Fruit fly (Drosophila melanogaster) whole organism, embryonic: Measurements from ENCODE around the gene CG42494.

Source experiments
- Atf3 ChIP-seq: fragments of 200-800 bp; sonication (Bioruptor generic); optimal IDR thresholded peaks from 3 replicates; lab custom pipeline; 2016; ENCODE audit warnings: missing biosample characterization, missing genetic modification characterization
- Atf6 ChIP-seq: fragments of 200-800 bp; sonication (Bioruptor generic); IDR thresholded peaks from 2 replicates; pipeline ENCODE4 v1.3.6; 2022; ENCODE audit warnings: missing biosample characterization, missing genetic modification characterization
- BEAF-32 ChIP-seq: fragments of 200-800 bp; sonication (Bioruptor generic); optimal IDR thresholded peaks from 3 replicates; lab custom pipeline; 2017; ENCODE audit warnings: missing biosample characterization, missing genetic modification characterization, mild to moderate bottlenecking, moderate library complexity, missing genetic modification reagents
- Bteb2 ChIP-seq: fragments of 200-800 bp; sonication (Bioruptor generic); optimal IDR thresholded peaks from 2 replicates; lab custom pipeline; 2016; ENCODE audit warnings: missing biosample characterization, missing genetic modification characterization
- CG10431 ChIP-seq: fragments of 200-800 bp; sonication (Bioruptor generic); optimal IDR thresholded peaks from 3 replicates; lab custom pipeline; 2018; ENCODE audit warnings: missing biosample characterization, mild to moderate bottlenecking, missing genetic modification characterization
- CG12659 ChIP-seq: fragments of 200-800 bp; sonication (Bioruptor generic); optimal IDR thresholded peaks from 3 replicates; lab custom pipeline; 2017; ENCODE audit warnings: mild to moderate bottlenecking, missing biosample characterization, missing genetic modification reagents, missing genetic modification characterization
- CG14667 ChIP-seq: fragments of 200-800 bp; sonication (Bioruptor generic); IDR thresholded peaks from 2 replicates; pipeline ENCODE4 v1.3.6; 2022; ENCODE audit warnings: missing biosample characterization, missing genetic modification characterization
- CG15514 ChIP-seq: fragments of 200-800 bp; sonication (Bioruptor generic); optimal IDR thresholded peaks from 3 replicates; lab custom pipeline; 2017; ENCODE audit warnings: missing biosample characterization, missing genetic modification characterization, mild to moderate bottlenecking, moderate library complexity, missing genetic modification reagents
- CG1603 ChIP-seq: fragments of 200-800 bp; sonication (Bioruptor generic); optimal IDR thresholded peaks from 2 replicates; lab custom pipeline; 2019; ENCODE audit warnings: missing biosample characterization, mild to moderate bottlenecking, missing genetic modification characterization, moderate library complexity
- CG18011 ChIP-seq: fragments of 200-800 bp; sonication (Bioruptor generic); optimal IDR thresholded peaks from 2 replicates; lab custom pipeline; 2017; ENCODE audit warnings: missing biosample characterization, missing genetic modification characterization, mild to moderate bottlenecking, moderate library complexity, missing genotype
- CG2678 ChIP-seq: fragments of 200-800 bp; sonication (Bioruptor generic); optimal IDR thresholded peaks from 3 replicates; lab custom pipeline; 2019; ENCODE audit warnings: missing biosample characterization, mild to moderate bottlenecking, missing genetic modification characterization, moderate library complexity
- CG3407 ChIP-seq: fragments of 200-800 bp; sonication (Bioruptor generic); optimal IDR thresholded peaks from 2 replicates; lab custom pipeline; 2018; ENCODE audit warnings: missing biosample characterization, mild to moderate bottlenecking, missing genetic modification characterization
- CG4328 ChIP-seq: fragments of 200-800 bp; sonication (Bioruptor generic); optimal IDR thresholded peaks from 3 replicates; lab custom pipeline; 2017; ENCODE audit warnings: missing biosample characterization, missing genetic modification reagents, missing genetic modification characterization
- CG8290 ChIP-seq, 3 experiments: fragments of 200-800 bp; sonication (Bioruptor generic); optimal IDR thresholded peaks; 2 replicates each; lab custom pipeline; 2016 to 2019; ENCODE audit warnings: missing biosample characterization in 3 of 3, missing genetic modification characterization in 3 of 3, mild to moderate bottlenecking in 2 of 3, moderate library complexity in 1 of 3
- CG8924 ChIP-seq: fragments of 200-800 bp; optimal IDR thresholded peaks from 3 replicates; lab custom pipeline; 2019; ENCODE audit warnings: missing biosample characterization, mild to moderate bottlenecking, missing genetic modification characterization, moderate library complexity
- Ets97D ChIP-seq: fragments of 200-800 bp; sonication (Bioruptor generic); optimal IDR thresholded peaks from 3 replicates; lab custom pipeline; 2016; ENCODE audit warnings: missing biosample characterization, missing genetic modification characterization
- Fer3 ChIP-seq: fragments of 200-800 bp; sonication (Bioruptor generic); optimal IDR thresholded peaks from 2 replicates; lab custom pipeline; 2018; ENCODE audit warnings: missing biosample characterization, mild to moderate bottlenecking, missing genetic modification characterization, moderate library complexity
- Gug ChIP-seq: fragments of 200-800 bp; sonication (Bioruptor generic); IDR thresholded peaks from 4 replicates; pipeline ENCODE4 v1.3.6; 2022; ENCODE audit warnings: missing biosample characterization, missing genetic modification characterization
- H2.0 ChIP-seq: fragments of 200-800 bp; sonication (Bioruptor generic); IDR thresholded peaks from 2 replicates; pipeline ENCODE4 v1.3.6; 2022; ENCODE audit warnings: missing biosample characterization, missing genetic modification characterization
- Lim3 ChIP-seq: fragments of 200-800 bp; sonication (Bioruptor generic); IDR thresholded peaks from 2 replicates; pipeline ENCODE4 v1.3.6; 2022; ENCODE audit warnings: missing biosample characterization, missing genetic modification characterization
- MBD-R2 ChIP-seq: fragments of 200-800 bp; sonication (Bioruptor generic); IDR thresholded peaks from 2 replicates; pipeline ENCODE4 v1.3.6; 2022; ENCODE audit warnings: missing biosample characterization, missing genetic modification characterization
- Max ChIP-seq: fragments of 200-800 bp; sonication (Bioruptor generic); optimal IDR thresholded peaks from 2 replicates; lab custom pipeline; 2016; ENCODE audit warnings: missing biosample characterization, mild to moderate bottlenecking, missing genetic modification characterization
- Nf-YC ChIP-seq: fragments of 200-800 bp; optimal IDR thresholded peaks from 3 replicates; lab custom pipeline; 2019; ENCODE audit warnings: missing biosample characterization, mild to moderate bottlenecking, missing genetic modification characterization, moderate library complexity
- Sox102F ChIP-seq: fragments of 200-800 bp; sonication (Bioruptor generic); optimal IDR thresholded peaks from 2 replicates; lab custom pipeline; 2018; ENCODE audit warnings: missing biosample characterization, mild to moderate bottlenecking, missing genetic modification characterization, moderate library complexity
- Tbp ChIP-seq: fragments of >200 bp; optimal IDR thresholded peaks from 2 replicates; lab custom pipeline; 2018; ENCODE audit warnings: missing biosample characterization, missing genetic modification characterization
- ash1 ChIP-seq: fragments of 200-800 bp; sonication (Bioruptor generic); optimal IDR thresholded peaks from 2 replicates; lab custom pipeline; 2018; ENCODE audit warnings: missing biosample characterization, mild to moderate bottlenecking, missing genetic modification characterization
- az2 ChIP-seq: fragments of 200-800 bp; sonication (Bioruptor generic); optimal IDR thresholded peaks from 3 replicates; lab custom pipeline; 2016; ENCODE audit warnings: missing biosample characterization, missing genetic modification characterization
- bigmax ChIP-seq: fragments of 200-800 bp; sonication (Bioruptor generic); optimal IDR thresholded peaks from 2 replicates; lab custom pipeline; 2018; ENCODE audit warnings: missing biosample characterization, mild to moderate bottlenecking, missing genetic modification characterization
- bsh ChIP-seq, 2 experiments: fragments of 200-800 bp; sonication (Bioruptor generic); optimal IDR thresholded peaks; 2 replicates each; lab custom pipeline; 2017 to 2018; ENCODE audit warnings: mild to moderate bottlenecking in 2 of 2, missing biosample characterization in 2 of 2, missing genetic modification characterization in 2 of 2, moderate library complexity in 1 of 2
- chn ChIP-seq: fragments of 200-800 bp; sonication (Bioruptor generic); optimal IDR thresholded peaks from 2 replicates; lab custom pipeline; 2016; ENCODE audit warnings: missing biosample characterization, missing genetic modification characterization
- danr ChIP-seq: fragments of 200-800 bp; sonication (Bioruptor generic); IDR thresholded peaks from 2 replicates; pipeline ENCODE4 v1.3.6; 2022; ENCODE audit warnings: missing biosample characterization, missing genetic modification characterization
- dmrt11E ChIP-seq: fragments of 200-800 bp; sonication (Bioruptor generic); optimal IDR thresholded peaks from 3 replicates; lab custom pipeline; 2018; ENCODE audit warnings: missing biosample characterization, mild to moderate bottlenecking, missing genetic modification characterization, moderate library complexity
- gem ChIP-seq: fragments of 200-800 bp; sonication (Bioruptor generic); optimal IDR thresholded peaks from 2 replicates; lab custom pipeline; 2019; ENCODE audit warnings: missing biosample characterization, mild to moderate bottlenecking, missing genetic modification characterization, moderate library complexity
- h ChIP-seq: fragments of >200 bp; optimal IDR thresholded peaks from 2 replicates; lab custom pipeline; 2017
- hbn ChIP-seq: fragments of 200-800 bp; sonication (Bioruptor generic); IDR thresholded peaks from 2 replicates; pipeline ENCODE4 v1.3.6; 2022; ENCODE audit warnings: missing biosample characterization, missing genetic modification characterization; ENCODE audit not compliant: partially characterized antibody
- lilli ChIP-seq: fragments of 200-800 bp; sonication (Bioruptor generic); optimal IDR thresholded peaks from 3 replicates; lab custom pipeline; 2016; ENCODE audit warnings: missing biosample characterization, missing genetic modification characterization
- lov ChIP-seq, 2 experiments: fragments of 200-800 bp in 1 of 2; fragments of >200 bp in 1 of 2; sonication (Bioruptor generic) in 1 of 2; IDR thresholded peaks in 1 of 2; optimal IDR thresholded peaks in 1 of 2; 2 replicates in 1 of 2; 3 replicates in 1 of 2; pipeline versions ENCODE4 v1.3.6 to Lab custom; 2017 to 2022; ENCODE audit warnings: missing biosample characterization in 1 of 2, missing genetic modification characterization in 1 of 2
- mam ChIP-seq: fragments of 200-800 bp; sonication (Bioruptor generic); optimal IDR thresholded peaks from 3 replicates; lab custom pipeline; 2016; ENCODE audit warnings: missing biosample characterization, missing genetic modification characterization
- nmo ChIP-seq: fragments of 200-800 bp; sonication (Bioruptor generic); optimal IDR thresholded peaks from 2 replicates; lab custom pipeline; 2018; ENCODE audit warnings: missing biosample characterization, mild to moderate bottlenecking, missing genetic modification characterization, moderate library complexity
- otp ChIP-seq: fragments of 200-800 bp; sonication (Bioruptor generic); IDR thresholded peaks from 3 replicates; pipeline ENCODE4, ENCODE4 v1.3.6; 2022; ENCODE audit warnings: missing biosample characterization, missing genetic modification characterization
- pfk ChIP-seq: fragments of 200-800 bp; sonication (Bioruptor generic); optimal IDR thresholded peaks from 2 replicates; lab custom pipeline; 2018; ENCODE audit warnings: missing biosample characterization, mild to moderate bottlenecking, missing genetic modification characterization, moderate library complexity
- pros ChIP-seq: fragments of 200-800 bp; sonication (Bioruptor generic); optimal IDR thresholded peaks from 3 replicates; lab custom pipeline; 2019; ENCODE audit warnings: missing biosample characterization, mild to moderate bottlenecking, missing genetic modification characterization, moderate library complexity
- run ChIP-seq: fragments of 200-800 bp; sonication (Bioruptor generic); optimal IDR thresholded peaks from 3 replicates; lab custom pipeline; 2018; ENCODE audit warnings: missing biosample characterization, mild to moderate bottlenecking, missing genetic modification characterization
- scrt ChIP-seq: fragments of 200-800 bp; sonication (Bioruptor generic); optimal IDR thresholded peaks from 2 replicates; lab custom pipeline; 2018; ENCODE audit warnings: missing biosample characterization, mild to moderate bottlenecking, missing genetic modification characterization, moderate library complexity
- sr ChIP-seq: fragments of 200-800 bp; sonication (Bioruptor generic); IDR thresholded peaks from 3 replicates; pipeline ENCODE4 v1.3.6; 2022; ENCODE audit warnings: missing biosample characterization, missing genetic modification characterization
- tin ChIP-seq: fragments of 200-800 bp; sonication (Bioruptor generic); optimal IDR thresholded peaks from 3 replicates; lab custom pipeline; 2016; ENCODE audit warnings: missing biosample characterization, missing genetic modification characterization
- trem ChIP-seq: fragments of 200-800 bp; optimal IDR thresholded peaks from 3 replicates; lab custom pipeline; 2019; ENCODE audit warnings: missing biosample characterization, mild to moderate bottlenecking, missing genetic modification characterization, moderate library complexity
- twi ChIP-seq: fragments of 200-800 bp; optimal IDR thresholded peaks from 2 replicates; lab custom pipeline; 2019; ENCODE audit warnings: missing biosample characterization, mild to moderate bottlenecking, missing genetic modification characterization, moderate library complexity
- vfl ChIP-seq: fragments of 200-800 bp; sonication (Bioruptor generic); optimal IDR thresholded peaks from 2 replicates; lab custom pipeline; 2016; ENCODE audit warnings: missing biosample characterization, missing genetic modification characterization

Gene CG42494

DNA sequence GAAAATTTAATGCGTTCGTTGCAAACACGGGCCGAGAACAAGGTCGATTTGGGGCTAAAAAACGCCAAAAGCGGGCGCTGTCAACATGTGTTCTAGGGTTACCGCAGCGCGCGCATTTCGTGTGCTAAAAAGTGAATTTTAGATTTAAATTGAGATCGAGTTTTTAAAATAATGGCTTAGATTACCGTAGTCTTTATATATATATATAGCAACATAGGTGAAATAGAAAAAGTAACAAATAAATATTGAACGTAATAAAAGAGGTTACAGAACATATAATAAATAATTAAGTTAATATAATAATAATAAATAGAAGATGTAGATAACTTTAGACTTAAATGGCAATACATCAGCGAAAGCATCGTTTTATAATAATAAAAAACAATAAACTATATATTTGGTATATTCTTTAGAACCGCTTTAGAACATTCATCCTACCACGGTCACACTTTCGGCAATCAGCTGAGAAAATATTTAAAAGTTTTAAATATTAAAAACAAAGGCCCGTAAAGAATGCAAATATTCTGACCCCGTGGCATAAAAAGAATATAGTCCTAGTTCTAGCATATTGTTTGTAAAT, 40.7 kb upstream of the CG42494 start, which contains the start of the genes CG11537 and Alg2:
TSS of gene CG11537 (minus strand) at position 75 of the 580 bp plus-strand sequence.
TSS of gene Alg2 (plus strand) at position 426 of the 580 bp plus-strand sequence.
- no peak for TF ChIP-seq hbn (GFP tag; lab: Robert Waterston, UW)
- TF ChIP-seq Fer3, result peak; percentile 34
- peak; percentile 26 for TF ChIP-seq nmo (GFP tag; lab: Kevin White, UChicago)
- no peak for TF ChIP-seq sr (GFP tag; lab: Robert Waterston, UW)
- TF ChIP-seq Gug (GFP tag; lab: Robert Waterston, UW), result no peak
- peak; percentile 66 for TF ChIP-seq CG8924 (tag; lab: Kevin White, UChicago)
- TF ChIP-seq pros (GFP tag; lab: Kevin White, UChicago), result no peak
- TF ChIP-seq ash1 (GFP tag; lab: Kevin White, UChicago), result no peak
- TF ChIP-seq bigmax (GFP tag; lab: Kevin White, UChicago), result no peak
- no peak for TF ChIP-seq CG4328 (GFP tag; lab: Kevin White, UChicago)
- TF ChIP-seq dmrt11E, result peak; percentile 33
- TF ChIP-seq pfk (GFP tag; lab: Kevin White, UChicago), result no peak
- peak; percentile 8 for TF ChIP-seq chn (GFP tag; lab: Kevin White, UChicago)
- TF ChIP-seq H2.0, result 0 out of 2 replicates have a peak, but pooled peaks have one; percentile 7
- no peak for TF ChIP-seq Sox102F (GFP tag; lab: Kevin White, UChicago)
- peak; percentile 49 for TF ChIP-seq CG12659 (GFP tag; lab: Kevin White, UChicago)
- TF ChIP-seq lilli, result peak; percentile 38
- peak; percentile 73 for TF ChIP-seq twi (tag; lab: Kevin White, UChicago)
- TF ChIP-seq CG15514 (GFP tag; lab: Kevin White, UChicago), result peak; percentile 35
- TF ChIP-seq gem (tag; lab: Kevin White, UChicago), result peak; percentile 55
- peak; percentile 46 for TF ChIP-seq Tbp
- peak; percentile 41 for TF ChIP-seq Nf-YC
- TF ChIP-seq CG2678, result peak; percentile 42
- TF ChIP-seq Atf3 (GFP tag; lab: Kevin White, UChicago), result no peak
- TF ChIP-seq az2 (GFP tag; lab: Kevin White, UChicago), result peak; percentile 13
- no peak for TF ChIP-seq h
- peak; percentile 56 for TF ChIP-seq scrt (GFP tag; lab: Kevin White, UChicago)
- TF ChIP-seq CG14667, result no peak
- TF ChIP-seq danr (GFP tag; lab: Robert Waterston, UW), result no peak
- peak; percentile 15 for TF ChIP-seq mam (GFP tag; lab: Kevin White, UChicago)
- 0 out of 2 replicates have a peak, but pooled peaks have one; percentile 32 for TF ChIP-seq Atf6 (GFP tag; lab: Robert Waterston, UW)
- TF ChIP-seq CG18011, result no peak
- peak; percentile 42 for TF ChIP-seq tin (GFP tag; lab: Kevin White, UChicago)
- peak in 1 of 2 experiments; percentile 7 for TF ChIP-seq bsh (GFP tag; optimal IDR thresholded peaks at IDR 0.05; lab: Kevin White, UChicago)
- TF ChIP-seq CG3407, result no peak
- TF ChIP-seq CG8290 (GFP tag; optimal IDR thresholded peaks at IDR 0.05; lab: Kevin White, UChicago), result no peak
- peak in 1 of 2 experiments; percentile 33 for TF ChIP-seq CG8290 (tag; optimal IDR thresholded peaks at IDR 0.05; lab: Kevin White, UChicago)
- TF ChIP-seq MBD-R2, result no peak; the same call in none of the 2 replicates
- no peak for TF ChIP-seq CG10431 (GFP tag; lab: Kevin White, UChicago)
- no peak for TF ChIP-seq run (tag; lab: Kevin White, UChicago)
- TF ChIP-seq otp (GFP tag; lab: Robert Waterston, UW), result no peak
- TF ChIP-seq Max (GFP tag; lab: Kevin White, UChicago), result peak; percentile 28
- no peak for TF ChIP-seq Lim3 (GFP tag; lab: Robert Waterston, UW)
- peak; percentile 3 for TF ChIP-seq Ets97D (GFP tag; lab: Kevin White, UChicago)
- TF ChIP-seq lov (optimal IDR thresholded peaks at IDR 0.05; lab: Kevin White, UChicago), result no peak
- no peak for TF ChIP-seq lov (GFP tag; IDR thresholded peaks at IDR 0.05; lab: Robert Waterston, UW)
- no peak for TF ChIP-seq vfl (GFP tag; lab: Kevin White, UChicago)
- TF ChIP-seq CG1603 (tag; lab: Kevin White, UChicago), result peak; percentile 28
- TF ChIP-seq Bteb2 (GFP tag; lab: Kevin White, UChicago), result no peak
- peak; percentile 81 for TF ChIP-seq trem (tag; lab: Kevin White, UChicago)
- peak; percentile 22 for TF ChIP-seq BEAF-32
